Worm (Caenorhabditis elegans) whole organism, late embryonic: ENCODE data around the gene Y39G8B.13.

ENCODE experiments used
- ama-1 ChIP-seq: fragments of 150-350 bp; optimal IDR thresholded peaks from 2 replicates; lab custom pipeline; 2014
- ceh-9 ChIP-seq: sonication (generic microtip); optimal IDR thresholded peaks from 2 replicates; lab custom pipeline; 2016; ENCODE audit warnings: mild to moderate bottlenecking, missing genetic modification characterization, inconsistent platforms, missing compliant biosample characterization
- elt-2 ChIP-seq: sonication (generic microtip); optimal IDR thresholded peaks from 2 replicates; lab custom pipeline; 2016; ENCODE audit warnings: missing genetic modification reagents, missing genetic modification characterization, missing compliant biosample characterization
- elt-4 ChIP-seq: sonication (generic microtip); optimal IDR thresholded peaks from 2 replicates; lab custom pipeline; 2016; ENCODE audit warnings: missing genetic modification characterization, missing compliant biosample characterization
- ets-4 ChIP-seq: sonication (generic microtip); optimal IDR thresholded peaks from 2 replicates; lab custom pipeline; 2016; ENCODE audit warnings: missing genetic modification characterization, missing compliant biosample characterization
- eyg-1 ChIP-seq: sonication (generic microtip); optimal IDR thresholded peaks from 2 replicates; lab custom pipeline; 2016; ENCODE audit warnings: missing genotype, missing genetic modification characterization, missing compliant biosample characterization
- fkh-10 ChIP-seq: fragments of 150-350 bp; optimal IDR thresholded peaks from 2 replicates; lab custom pipeline; 2014; ENCODE audit warnings: missing biosample characterization, missing genetic modification reagents, missing genetic modification characterization
- nhr-11 ChIP-seq: fragments of 150-350 bp; optimal IDR thresholded peaks from 2 replicates; lab custom pipeline; 2014; ENCODE audit warnings: missing biosample characterization, missing genetic modification characterization
- npax-4 ChIP-seq: sonication (generic microtip); optimal IDR thresholded peaks from 2 replicates; lab custom pipeline; 2016; ENCODE audit warnings: missing genetic modification characterization, missing compliant biosample characterization
- pqm-1 ChIP-seq: sonication (generic microtip); optimal IDR thresholded peaks from 2 replicates; lab custom pipeline; 2016; ENCODE audit warnings: missing genetic modification characterization, missing compliant biosample characterization
- pros-1 ChIP-seq: fragments of 150-350 bp; optimal IDR thresholded peaks from 2 replicates; lab custom pipeline; 2014; ENCODE audit warnings: missing biosample characterization, missing genetic modification reagents, missing genetic modification characterization

ce11 chrII:13974136-13974535, 8.7 kb downstream of the Y39G8B.13 start:
- no peak for TF ChIP-seq npax-4 (tag; lab: Kevin White, UChicago)
- TF ChIP-seq nhr-11 (tag; lab: Kevin White, UChicago) = no peak
- TF ChIP-seq pros-1 (tag; lab: Kevin White, UChicago) = no peak
- TF ChIP-seq ets-4 (tag; lab: Kevin White, UChicago) = no peak
- no peak for TF ChIP-seq fkh-10 (GFP tag; lab: Kevin White, UChicago)
- no peak for TF ChIP-seq ama-1
- TF ChIP-seq eyg-1 (tag; lab: Kevin White, UChicago) = no peak
- no peak for TF ChIP-seq elt-2
- TF ChIP-seq elt-4 (tag; lab: Kevin White, UChicago) = no peak
- TF ChIP-seq ceh-9 (tag; lab: Kevin White, UChicago) = no peak
- no peak for TF ChIP-seq pqm-1 (tag; lab: Kevin White, UChicago)
